Fruit fly (Drosophila melanogaster) S2 (cell line): ENCODE measurements around the gene NimC1.

Experiments
- CG8478 ChIP-seq: fragments of >200 bp; optimal IDR thresholded peaks from 2 replicates; lab custom pipeline; 2018
- CTCF ChIP-seq, 2 experiments: fragments of >200 bp; optimal IDR thresholded peaks; 2 replicates each; lab custom pipeline; 2018

dm6 chr2L:13931318-13931717, 45.3 kb downstream of the NimC1 start, which contains the start of gene CG42711:
- no peak for TF ChIP-seq CTCF (optimal IDR thresholded peaks at IDR 0.05; lab: Kevin White, UChicago)
- TF ChIP-seq CG8478 (lab: Kevin White, UChicago) = no peak
